Comparison of ENCODE assay signal across 2 fruit fly cellular contexts in genomic region chr3R:30536919-30537318, dm6.
TF ChIP-seq lines count a peak whose summit lies in the region.

No protein-coding gene starts in this region.

- TF ChIP-seq CTCF in whole organism, embryonic (GFP tag; optimal IDR thresholded peaks at IDR 0.05; lab: Kevin White, UChicago), result no peak

TF ChIP-seq in whole organism, embryonic, 481 proteins besides CTCF, POLR2A, EP300 and RAD21 (continues in another document):
- no peak for TF ChIP-seq dati (GFP tag; IDR thresholded peaks at IDR 0.05; lab: Robert Waterston, UW)
- no peak for TF ChIP-seq dpn (GFP tag; optimal IDR thresholded peaks at IDR 0.05; lab: Kevin White, UChicago)
- no peak for TF ChIP-seq CG3838 (GFP tag; optimal IDR thresholded peaks at IDR 0.05; lab: Kevin White, UChicago)
- no peak for TF ChIP-seq Doc2 (GFP tag; IDR thresholded peaks at IDR 0.05; lab: Robert Waterston, UW)
- TF ChIP-seq CG11456 (GFP tag; IDR thresholded peaks at IDR 0.05; lab: Robert Waterston, UW), result no peak
- no peak for TF ChIP-seq GATAe (GFP tag; conservative IDR thresholded peaks at IDR 0.05; lab: Robert Waterston, UW)
- TF ChIP-seq caup (GFP tag; optimal IDR thresholded peaks at IDR 0.05; lab: Kevin White, UChicago; ENCODE audit: severe bottlenecking), result peak; percentile 35
- TF ChIP-seq CG4854 (GFP tag; optimal IDR thresholded peaks at IDR 0.05; lab: Kevin White, UChicago), result no peak
- no peak for TF ChIP-seq ttk (GFP tag; IDR thresholded peaks at IDR 0.05; lab: Robert Waterston, UW)
- no peak for TF ChIP-seq Gsc (GFP tag; IDR thresholded peaks at IDR 0.05; lab: Robert Waterston, UW)
- TF ChIP-seq Hr3 (GFP tag; optimal IDR thresholded peaks at IDR 0.05; lab: Kevin White, UChicago), result no peak
- TF ChIP-seq nerfin-1 (tag; optimal IDR thresholded peaks at IDR 0.05; lab: Kevin White, UChicago), result no peak
- TF ChIP-seq sd (tag; optimal IDR thresholded peaks at IDR 0.05; lab: Kevin White, UChicago), result peak; percentile 36
- TF ChIP-seq wdn (GFP tag; IDR thresholded peaks at IDR 0.05; lab: Robert Waterston, UW), result no peak
- TF ChIP-seq Aef1 (GFP tag; IDR thresholded peaks at IDR 0.05; lab: Robert Waterston, UW), result no peak
- no peak for TF ChIP-seq D19B (GFP tag; optimal IDR thresholded peaks at IDR 0.05; lab: Kevin White, UChicago)
- peak; percentile 68 for TF ChIP-seq Med (GFP tag; lab: Kevin White, UChicago)
- TF ChIP-seq chinmo (GFP tag; IDR thresholded peaks at IDR 0.05; lab: Robert Waterston, UW; ENCODE audit: partially characterized antibody), result 0 out of 4 replicates have a peak, but pooled peaks have one; percentile 57
- no peak for TF ChIP-seq CG18262 (tag; optimal IDR thresholded peaks at IDR 0.05; lab: Kevin White, UChicago)
- TF ChIP-seq Nf-YA (GFP tag; IDR thresholded peaks at IDR 0.05; lab: Robert Waterston, UW), result no peak
- no peak for TF ChIP-seq sima (GFP tag; optimal IDR thresholded peaks at IDR 0.05; lab: Kevin White, UChicago)
- no peak for TF ChIP-seq Bteb2 (GFP tag; optimal IDR thresholded peaks at IDR 0.05; lab: Kevin White, UChicago)
- TF ChIP-seq Rfx (GFP tag; IDR thresholded peaks at IDR 0.05; lab: Robert Waterston, UW), result no peak
- TF ChIP-seq CG17802 (tag; optimal IDR thresholded peaks at IDR 0.05; lab: Kevin White, UChicago), result no peak
- no peak for TF ChIP-seq Stat92E (GFP tag; optimal IDR thresholded peaks at IDR 0.05; lab: Kevin White, UChicago)
- TF ChIP-seq CG34224 (GFP tag; IDR thresholded peaks at IDR 0.05; lab: Robert Waterston, UW; ENCODE audit: partially characterized antibody), result no peak
- no peak for TF ChIP-seq CG32532 (GFP tag; IDR thresholded peaks at IDR 0.05; lab: Robert Waterston, UW)
- no peak for TF ChIP-seq NC2β (GFP tag; optimal IDR thresholded peaks at IDR 0.05; lab: Kevin White, UChicago)
- TF ChIP-seq CG31388 (GFP tag; optimal IDR thresholded peaks at IDR 0.05; lab: Kevin White, UChicago), result no peak
- TF ChIP-seq Ada2b (GFP tag; IDR thresholded peaks at IDR 0.05; lab: Robert Waterston, UW), result no peak
- no peak for TF ChIP-seq salm (tag; optimal IDR thresholded peaks at IDR 0.05; lab: Kevin White, UChicago)
- no peak for TF ChIP-seq run (tag; optimal IDR thresholded peaks at IDR 0.05; lab: Kevin White, UChicago)
- no peak for TF ChIP-seq pnt (GFP tag; optimal IDR thresholded peaks at IDR 0.05; lab: Kevin White, UChicago)
- TF ChIP-seq CG10543 (GFP tag; optimal IDR thresholded peaks at IDR 0.05; lab: Kevin White, UChicago), result peak; percentile 63
- no peak for TF ChIP-seq sens-2 (GFP tag; IDR thresholded peaks at IDR 0.05; lab: Robert Waterston, UW)
- no peak for TF ChIP-seq CG8359 (GFP tag; optimal IDR thresholded peaks at IDR 0.05; lab: Kevin White, UChicago; ENCODE audit: borderline replicate concordance)
- no peak for TF ChIP-seq emc (GFP tag; optimal IDR thresholded peaks at IDR 0.05; lab: Kevin White, UChicago)
- TF ChIP-seq CG8924 (tag; optimal IDR thresholded peaks at IDR 0.05; lab: Kevin White, UChicago), result no peak
- TF ChIP-seq gsb-n (tag; optimal IDR thresholded peaks at IDR 0.05; lab: Kevin White, UChicago), result no peak
- TF ChIP-seq NC2α (GFP tag; optimal IDR thresholded peaks at IDR 0.05; lab: Kevin White, UChicago), result no peak
- TF ChIP-seq CG15073 (GFP tag; optimal IDR thresholded peaks at IDR 0.05; lab: Kevin White, UChicago), result no peak
- no peak for TF ChIP-seq CG8388 (GFP tag; optimal IDR thresholded peaks at IDR 0.05; lab: Kevin White, UChicago)
- TF ChIP-seq CkIIα-i1 (GFP tag; IDR thresholded peaks at IDR 0.05; lab: Robert Waterston, UW), result no peak
- no peak for TF ChIP-seq HLH4C (GFP tag; IDR thresholded peaks at IDR 0.05; lab: Robert Waterston, UW; ENCODE audit: partially characterized antibody)
- no peak for TF ChIP-seq p53 (GFP tag; optimal IDR thresholded peaks at IDR 0.05; lab: Kevin White, UChicago)
- no peak for TF ChIP-seq H15 (GFP tag; IDR thresholded peaks at IDR 0.05; lab: Robert Waterston, UW)
- TF ChIP-seq CG17328 (GFP tag; IDR thresholded peaks at IDR 0.05; lab: Robert Waterston, UW), result no peak
- TF ChIP-seq CG12219 (GFP tag; optimal IDR thresholded peaks at IDR 0.05; lab: Kevin White, UChicago), result no peak

TF ChIP-seq in whole organism, prepupa, 60 proteins besides CTCF, POLR2A, EP300 and RAD21:
- TF ChIP-seq Ets21C (GFP tag; optimal IDR thresholded peaks at IDR 0.05; lab: Kevin White, UChicago), result no peak
- TF ChIP-seq fkh (GFP tag; optimal IDR thresholded peaks at IDR 0.05; lab: Kevin White, UChicago), result peak; percentile 73
TF ChIP-seq in whole organism, prepupa: peak in this region for 1.
